Worm (Caenorhabditis elegans) whole organism, L4/young adult: Measurements from ENCODE around the gene hil-6.

Source experiments
- W03F9.2 ChIP-seq: fragments of 150-350 bp; optimal IDR thresholded peaks from 2 replicates; lab custom pipeline; 2014; ENCODE audit warnings: missing biosample characterization, missing genetic modification characterization
- dao-5 ChIP-seq: sonication (generic microtip); optimal IDR thresholded peaks from 2 replicates; lab custom pipeline; 2016; ENCODE audit warnings: missing genotype, missing genetic modification characterization, moderate library complexity, missing compliant biosample characterization
- him-1 ChIP-seq: sonication (generic microtip); optimal IDR thresholded peaks from 2 replicates; lab custom pipeline; 2016; ENCODE audit warnings: missing genotype, missing genetic modification reagents, missing genetic modification characterization, missing compliant biosample characterization

Gene hil-6

ce11 chrV:1999531-2000094 lies 31.7 kb downstream of the hil-6 start, which contains the start of gene alh-5:
TSS of gene alh-5 (minus strand) at chrV:1999581.
- TF ChIP-seq W03F9.2 (tag; lab: Kevin White, UChicago): no peak
- TF ChIP-seq him-1 (tag; lab: Kevin White, UChicago): no peak
- TF ChIP-seq dao-5 (tag; lab: Kevin White, UChicago): no peak

- no peak for TF ChIP-seq W03F9.2 (tag; lab: Kevin White, UChicago)
- no peak for TF ChIP-seq him-1 (tag; lab: Kevin White, UChicago)
- no peak for TF ChIP-seq dao-5 (tag; lab: Kevin White, UChicago)
These were observed 33.0 kb downstream of the hil-6 start for ce11 chrV:1998358-1998757.

ce11 chrV:1992515-1992968 lies 38.8 kb downstream of the hil-6 start, which contains the start of gene tnt-4:
TSS of gene tnt-4 (minus strand) at chrV:1992918.
- TF ChIP-seq W03F9.2 (tag; lab: Kevin White, UChicago) (no peak), him-1 (tag; lab: Kevin White, UChicago) (no peak), dao-5 (tag; lab: Kevin White, UChicago) (no peak)

- no peak for TF ChIP-seq W03F9.2 (tag; lab: Kevin White, UChicago)
- no peak for TF ChIP-seq dao-5 (tag; lab: Kevin White, UChicago)
These were observed 40.0 kb downstream of the hil-6 start for ce11 chrV:1991381-1991780.

ce11 chrV:1989220-1989619 lies 42.1 kb downstream of the hil-6 start:
- TF ChIP-seq W03F9.2 (tag; lab: Kevin White, UChicago) (no peak), him-1 (tag; lab: Kevin White, UChicago) (no peak), dao-5 (tag; lab: Kevin White, UChicago) (no peak)

- TF ChIP-seq him-1 (tag; lab: Kevin White, UChicago) (no peak), W03F9.2 (tag; lab: Kevin White, UChicago) (no peak), dao-5 (tag; lab: Kevin White, UChicago) (no peak)
These were observed 44.4 kb downstream of the hil-6 start, which contains the start of gene T08B1.1 for ce11 chrV:1986954-1987353. TSS of gene T08B1.1 (minus strand) at chrV:1987045.
